Fruit fly (Drosophila melanogaster): ENCODE data around the gene foi.

Gene foi

DNA sequence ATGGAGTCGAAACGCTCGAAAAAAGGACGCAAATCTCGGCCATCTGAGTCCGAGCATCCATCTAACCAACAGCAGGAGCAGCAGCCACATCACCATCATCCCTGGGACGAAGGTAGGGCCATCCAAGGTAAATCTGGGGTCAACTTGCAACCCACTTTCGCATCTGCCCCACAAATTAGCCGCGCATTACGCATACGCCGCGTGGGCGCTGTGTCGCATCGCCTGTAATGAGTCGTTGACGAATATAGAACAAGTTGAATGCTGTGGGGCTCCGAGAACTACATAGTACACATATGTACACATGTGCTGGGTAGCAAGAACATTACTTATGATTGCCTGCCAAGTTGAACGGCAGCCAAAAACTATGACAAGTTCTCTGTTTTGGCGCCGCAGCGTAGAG is 54.5 kb downstream of the foi start:
- no peak for TF ChIP-seq Myc (optimal IDR thresholded peaks at IDR 0.05)
- no peak for TF ChIP-seq Sin3A (optimal IDR thresholded peaks at IDR 0.05)
- no peak for TF ChIP-seq ttk (optimal IDR thresholded peaks at IDR 0.05)
- no peak for TF ChIP-seq h (optimal IDR thresholded peaks at IDR 0.05)
- no peak for TF ChIP-seq insv (optimal IDR thresholded peaks at IDR 0.05)
- TF ChIP-seq psq (optimal IDR thresholded peaks at IDR 0.05) = no peak

DNA sequence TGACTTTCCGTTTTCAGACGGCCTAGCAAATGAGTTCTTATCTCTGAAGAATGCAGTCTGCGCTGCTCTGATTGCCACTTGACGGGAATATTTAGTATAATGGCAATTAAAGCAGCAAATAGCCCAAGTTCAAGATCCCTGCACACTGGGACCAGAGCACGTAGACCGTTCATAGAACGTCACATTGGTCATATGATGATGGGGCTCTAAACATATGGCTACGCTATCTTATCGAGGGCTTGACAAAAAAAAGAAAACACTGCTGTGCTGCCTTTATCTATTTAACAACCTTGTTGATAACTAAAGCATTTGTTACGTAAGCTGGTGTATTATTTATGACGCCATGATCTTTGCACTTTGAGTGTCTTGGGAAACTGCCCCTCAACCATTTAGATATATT is 55.7 kb downstream of the foi start:
- TF ChIP-seq Sin3A (optimal IDR thresholded peaks at IDR 0.05) (no peak), psq (optimal IDR thresholded peaks at IDR 0.05) (no peak), ttk (optimal IDR thresholded peaks at IDR 0.05) (no peak), h (optimal IDR thresholded peaks at IDR 0.05) (no peak), insv (optimal IDR thresholded peaks at IDR 0.05) (no peak), Myc (optimal IDR thresholded peaks at IDR 0.05) (no peak)

- TF ChIP-seq Sin3A (optimal IDR thresholded peaks at IDR 0.05) (no peak), h (optimal IDR thresholded peaks at IDR 0.05) (no peak), ttk (optimal IDR thresholded peaks at IDR 0.05) (no peak), insv (optimal IDR thresholded peaks at IDR 0.05) (no peak), Myc (optimal IDR thresholded peaks at IDR 0.05) (no peak), psq (optimal IDR thresholded peaks at IDR 0.05) (no peak)
Measured at dm6 chr3L:8582105-8582707, 57.2 kb downstream of the foi start.

dm6 chr3L:8584086-8584485 is 59.0 kb downstream of the foi start:
- TF ChIP-seq insv (optimal IDR thresholded peaks at IDR 0.05) = no peak
- TF ChIP-seq ttk (optimal IDR thresholded peaks at IDR 0.05) = no peak
- TF ChIP-seq psq (optimal IDR thresholded peaks at IDR 0.05) = no peak
- TF ChIP-seq Myc (optimal IDR thresholded peaks at IDR 0.05) = no peak
- TF ChIP-seq Sin3A (optimal IDR thresholded peaks at IDR 0.05) = no peak
- TF ChIP-seq h (optimal IDR thresholded peaks at IDR 0.05) = no peak
